Fruit fly (Drosophila melanogaster) whole organism, embryonic: Measurements from ENCODE around the gene Neto.

Source experiments
- Atf6 ChIP-seq: fragments of 200-800 bp; sonication (Bioruptor generic); IDR thresholded peaks from 2 replicates; pipeline ENCODE4 v1.3.6; 2022; ENCODE audit warnings: missing biosample characterization, missing genetic modification characterization
- BEAF-32 ChIP-seq: fragments of 200-800 bp; sonication (Bioruptor generic); optimal IDR thresholded peaks from 3 replicates; lab custom pipeline; 2017; ENCODE audit warnings: missing biosample characterization, missing genetic modification characterization, mild to moderate bottlenecking, moderate library complexity, missing genetic modification reagents
- CG10366 ChIP-seq: fragments of 200-800 bp; sonication (Bioruptor generic); IDR thresholded peaks from 2 replicates; pipeline ENCODE4 v1.3.6; 2022; ENCODE audit warnings: missing biosample characterization, missing genetic modification characterization
- CG10431 ChIP-seq: fragments of 200-800 bp; sonication (Bioruptor generic); optimal IDR thresholded peaks from 3 replicates; lab custom pipeline; 2018; ENCODE audit warnings: missing biosample characterization, mild to moderate bottlenecking, missing genetic modification characterization
- CG11093 ChIP-seq: fragments of 200-800 bp; sonication (Bioruptor generic); IDR thresholded peaks from 3 replicates; pipeline ENCODE4 v1.3.6; 2022; ENCODE audit warnings: missing biosample characterization, missing genetic modification characterization
- CG11247 ChIP-seq: fragments of 200-800 bp; sonication (Bioruptor generic); IDR thresholded peaks from 2 replicates; pipeline ENCODE4 v1.3.6; 2022; ENCODE audit warnings: missing biosample characterization, missing genetic modification characterization
- CG11398 ChIP-seq: fragments of 200-800 bp; sonication (Bioruptor generic); optimal IDR thresholded peaks from 2 replicates; lab custom pipeline; 2016; ENCODE audit warnings: missing biosample characterization, missing genetic modification characterization
- CG12659 ChIP-seq: fragments of 200-800 bp; sonication (Bioruptor generic); optimal IDR thresholded peaks from 3 replicates; lab custom pipeline; 2017; ENCODE audit warnings: mild to moderate bottlenecking, missing biosample characterization, missing genetic modification reagents, missing genetic modification characterization
- CG15073 ChIP-seq: fragments of 200-800 bp; sonication (Bioruptor generic); optimal IDR thresholded peaks from 2 replicates; lab custom pipeline; 2016; ENCODE audit warnings: missing biosample characterization, missing genetic modification characterization
- CG15514 ChIP-seq: fragments of 200-800 bp; sonication (Bioruptor generic); optimal IDR thresholded peaks from 3 replicates; lab custom pipeline; 2017; ENCODE audit warnings: missing biosample characterization, missing genetic modification characterization, mild to moderate bottlenecking, moderate library complexity, missing genetic modification reagents
- CG15696 ChIP-seq: fragments of 200-800 bp; sonication (Bioruptor generic); optimal IDR thresholded peaks from 2 replicates; lab custom pipeline; 2019; ENCODE audit warnings: missing biosample characterization, mild to moderate bottlenecking, missing genetic modification characterization, moderate library complexity
- CG17328 ChIP-seq: fragments of 200-800 bp; sonication (Bioruptor generic); IDR thresholded peaks from 2 replicates; pipeline ENCODE4 v1.3.6; 2022; ENCODE audit warnings: missing biosample characterization, missing genetic modification characterization
- CG17361 ChIP-seq: fragments of 200-800 bp; sonication (Bioruptor generic); IDR thresholded peaks from 3 replicates; pipeline ENCODE4 v1.3.6; 2022; ENCODE audit warnings: missing biosample characterization, missing genetic modification characterization
- CG17568 ChIP-seq: fragments of 200-800 bp; sonication (Bioruptor generic); optimal IDR thresholded peaks from 2 replicates; lab custom pipeline; 2018; ENCODE audit warnings: missing biosample characterization, mild to moderate bottlenecking, missing genetic modification characterization, moderate library complexity
- CG2120 ChIP-seq: fragments of 200-800 bp; sonication (Bioruptor generic); optimal IDR thresholded peaks from 3 replicates; lab custom pipeline; 2016; ENCODE audit warnings: missing biosample characterization, missing genetic modification characterization
- CG2712 ChIP-seq: fragments of 200-800 bp; optimal IDR thresholded peaks from 3 replicates; lab custom pipeline; 2019; ENCODE audit warnings: missing biosample characterization, mild to moderate bottlenecking, missing genetic modification characterization, moderate library complexity
- CG31365 ChIP-seq: fragments of 200-800 bp; sonication (Bioruptor generic); optimal IDR thresholded peaks from 2 replicates; lab custom pipeline; 2018; ENCODE audit warnings: missing biosample characterization, mild to moderate bottlenecking, missing genetic modification characterization
- CG32772 ChIP-seq: fragments of 200-800 bp; sonication (Bioruptor generic); IDR thresholded peaks from 2 replicates; pipeline ENCODE4 v1.3.6; 2022; ENCODE audit warnings: missing biosample characterization, missing genetic modification characterization
- CG4820 ChIP-seq: fragments of 200-800 bp; sonication (Bioruptor generic); optimal IDR thresholded peaks from 3 replicates; lab custom pipeline; 2016; ENCODE audit warnings: missing biosample characterization, missing genetic modification characterization
- CG7745 ChIP-seq: fragments of 200-800 bp; sonication (Bioruptor generic); optimal IDR thresholded peaks from 2 replicates; lab custom pipeline; 2018; ENCODE audit warnings: missing biosample characterization, mild to moderate bottlenecking, missing genetic modification characterization, moderate library complexity
- CG7839 ChIP-seq: fragments of 200-800 bp; sonication (Bioruptor generic); optimal IDR thresholded peaks from 3 replicates; lab custom pipeline; 2018; ENCODE audit warnings: missing biosample characterization, mild to moderate bottlenecking, missing genetic modification characterization, moderate library complexity
- CG7928 ChIP-seq: fragments of 200-800 bp; sonication (Bioruptor generic); optimal IDR thresholded peaks from 2 replicates; lab custom pipeline; 2017; ENCODE audit warnings: missing biosample characterization, mild to moderate bottlenecking, missing genetic modification characterization
- CG8765 ChIP-seq: fragments of 200-800 bp; sonication (Bioruptor generic); IDR thresholded peaks from 2 replicates; pipeline ENCODE4 v1.3.6; 2022; ENCODE audit warnings: missing biosample characterization, missing genetic modification characterization
- CG9932 ChIP-seq: fragments of 200-800 bp; sonication (Bioruptor generic); IDR thresholded peaks from 2 replicates; pipeline ENCODE4 v1.3.6; 2022; ENCODE audit warnings: missing biosample characterization, missing genetic modification characterization
- Dip2 ChIP-seq: fragments of 200-800 bp; sonication (Bioruptor generic); IDR thresholded peaks from 2 replicates; pipeline ENCODE4 v1.3.6; 2022; ENCODE audit warnings: missing biosample characterization, missing genetic modification characterization
- Eip74EF ChIP-seq, 2 experiments: fragments of 200-800 bp in 1 of 2; fragments of >200 bp in 1 of 2; sonication (Bioruptor generic) in 1 of 2; optimal IDR thresholded peaks; 2 replicates each; lab custom pipeline; 2017 to 2019; ENCODE audit warnings: missing biosample characterization in 2 of 2, missing genetic modification characterization in 2 of 2, mild to moderate bottlenecking in 1 of 2, moderate library complexity in 1 of 2
- Fer1 ChIP-seq: fragments of 200-800 bp; sonication (Bioruptor generic); optimal IDR thresholded peaks from 2 replicates; lab custom pipeline; 2017; ENCODE audit warnings: missing biosample characterization, mild to moderate bottlenecking, missing genetic modification characterization
- Fer3 ChIP-seq: fragments of 200-800 bp; sonication (Bioruptor generic); optimal IDR thresholded peaks from 2 replicates; lab custom pipeline; 2018; ENCODE audit warnings: missing biosample characterization, mild to moderate bottlenecking, missing genetic modification characterization, moderate library complexity
- Myb ChIP-seq: fragments of 200-800 bp; sonication (Bioruptor generic); optimal IDR thresholded peaks from 2 replicates; lab custom pipeline; 2016; ENCODE audit warnings: missing biosample characterization, missing genetic modification characterization
- Optix ChIP-seq: fragments of 200-800 bp; sonication (Bioruptor generic); IDR thresholded peaks from 3 replicates; pipeline ENCODE4 v1.3.6; 2022; ENCODE audit warnings: missing biosample characterization, missing genetic modification characterization
- Pdp1 ChIP-seq, 2 experiments: fragments of 200-800 bp; sonication (Bioruptor generic); optimal IDR thresholded peaks; 3 replicates each; lab custom pipeline; 2016; ENCODE audit warnings: missing biosample characterization in 2 of 2, missing genetic modification characterization in 2 of 2, mild to moderate bottlenecking in 1 of 2, moderate library complexity in 1 of 2
- Rfx ChIP-seq: fragments of 200-800 bp; sonication (Bioruptor generic); IDR thresholded peaks from 2 replicates; pipeline ENCODE4 v1.3.6; 2022; ENCODE audit warnings: missing biosample characterization, missing genetic modification characterization
- Usf ChIP-seq: fragments of 200-800 bp; sonication (Bioruptor generic); optimal IDR thresholded peaks from 2 replicates; lab custom pipeline; 2017; ENCODE audit warnings: missing genotype, missing biosample characterization, missing genetic modification characterization
- amos ChIP-seq: fragments of 200-800 bp; sonication (Bioruptor generic); IDR thresholded peaks from 2 replicates; pipeline ENCODE4 v1.3.6; 2022; ENCODE audit warnings: missing biosample characterization, missing genetic modification characterization; ENCODE audit not compliant: partially characterized antibody
- ase ChIP-seq: fragments of 200-800 bp; sonication (Bioruptor generic); IDR thresholded peaks from 3 replicates; pipeline ENCODE4 v1.3.6; 2022; ENCODE audit warnings: missing biosample characterization, missing genetic modification characterization
- az2 ChIP-seq: fragments of 200-800 bp; sonication (Bioruptor generic); optimal IDR thresholded peaks from 3 replicates; lab custom pipeline; 2016; ENCODE audit warnings: missing biosample characterization, missing genetic modification characterization
- br ChIP-seq: fragments of >200 bp; optimal IDR thresholded peaks from 2 replicates; lab custom pipeline; 2017
- cato ChIP-seq: fragments of 200-800 bp; sonication (Bioruptor generic); optimal IDR thresholded peaks from 2 replicates; lab custom pipeline; 2016; ENCODE audit warnings: missing biosample characterization, missing genetic modification characterization, borderline replicate concordance
- dimm ChIP-seq: fragments of 200-800 bp; sonication (Bioruptor generic); IDR thresholded peaks from 2 replicates; pipeline ENCODE4 v1.3.6; 2022; ENCODE audit warnings: missing biosample characterization, missing genetic modification characterization
- gcm2 ChIP-seq: fragments of 200-800 bp; sonication (Bioruptor generic); optimal IDR thresholded peaks from 2 replicates; lab custom pipeline; 2016; ENCODE audit warnings: missing biosample characterization, missing genetic modification characterization
- her ChIP-seq: fragments of 200-800 bp; sonication (Bioruptor generic); optimal IDR thresholded peaks from 2 replicates; lab custom pipeline; 2016; ENCODE audit warnings: missing biosample characterization, missing genetic modification characterization
- ind ChIP-seq: fragments of 200-800 bp; sonication (Bioruptor generic); optimal IDR thresholded peaks from 3 replicates; lab custom pipeline; 2016; ENCODE audit warnings: missing biosample characterization, missing genetic modification characterization
- kay ChIP-seq: fragments of 200-800 bp; sonication (Bioruptor generic); optimal IDR thresholded peaks from 2 replicates; lab custom pipeline; 2016; ENCODE audit warnings: missing biosample characterization, missing genetic modification characterization
- maf-S ChIP-seq: fragments of 200-800 bp; sonication (Bioruptor generic); optimal IDR thresholded peaks from 2 replicates; lab custom pipeline; 2016; ENCODE audit warnings: missing biosample characterization, missing genetic modification characterization
- nom ChIP-seq: fragments of 200-800 bp; sonication (Bioruptor generic); optimal IDR thresholded peaks from 2 replicates; lab custom pipeline; 2017; ENCODE audit warnings: missing biosample characterization, missing genetic modification characterization, mild to moderate bottlenecking, moderate library complexity, missing genetic modification reagents
- oc ChIP-seq: fragments of 200-800 bp; sonication (Bioruptor generic); optimal IDR thresholded peaks from 2 replicates; lab custom pipeline; 2018; ENCODE audit warnings: missing biosample characterization, mild to moderate bottlenecking, missing genetic modification characterization, moderate library complexity
- pb ChIP-seq: fragments of 200-800 bp; sonication (Bioruptor generic); optimal IDR thresholded peaks from 3 replicates; lab custom pipeline; 2016; ENCODE audit warnings: missing biosample characterization, missing genetic modification characterization
- pita ChIP-seq: fragments of 200-800 bp; sonication (Bioruptor generic); optimal IDR thresholded peaks from 2 replicates; lab custom pipeline; 2017; ENCODE audit warnings: missing biosample characterization, mild to moderate bottlenecking, missing genetic modification characterization
- salm ChIP-seq: fragments of 200-800 bp; sonication (Bioruptor generic); optimal IDR thresholded peaks from 2 replicates; lab custom pipeline; 2018; ENCODE audit warnings: missing biosample characterization, mild to moderate bottlenecking, missing genetic modification characterization
- yki ChIP-seq: fragments of >200 bp; optimal IDR thresholded peaks from 3 replicates; lab custom pipeline; 2018

The Neto gene

DNA sequence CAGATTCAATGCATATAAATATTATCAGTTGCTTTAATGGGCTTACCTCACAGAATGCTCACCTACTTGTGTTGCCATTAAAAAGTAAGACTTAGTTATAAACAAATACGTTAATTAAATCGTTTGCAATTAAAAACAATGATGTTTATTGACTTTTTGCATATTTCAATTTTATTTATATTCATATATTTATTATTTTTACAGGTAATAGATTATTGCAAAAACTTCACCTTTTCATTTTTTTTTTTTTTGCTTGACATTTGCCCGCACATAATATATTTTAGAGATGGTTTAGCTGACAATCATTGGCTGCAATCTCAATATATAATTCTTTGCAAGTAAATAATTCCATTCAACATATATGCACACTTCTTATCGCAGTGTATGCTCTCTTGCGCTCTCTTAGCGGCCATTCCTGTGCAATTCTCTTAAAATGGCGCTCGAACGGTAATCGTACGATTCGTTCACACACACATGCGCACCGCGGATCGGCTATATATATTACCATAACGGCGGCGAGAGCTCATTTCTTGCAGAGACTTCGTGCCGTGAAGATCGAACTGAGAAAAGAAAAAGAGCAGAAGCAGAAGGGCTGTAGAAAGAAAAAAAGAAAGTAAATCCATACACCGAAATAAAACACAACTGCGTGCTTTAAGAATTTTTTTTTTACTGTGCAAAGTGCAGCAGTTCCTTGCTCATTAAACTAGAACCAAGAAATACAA, 49.2 kb upstream of the Neto start, which contains the start of gene Bcat (continued):
- TF ChIP-seq yki (lab: Kevin White, UChicago) (no peak), oc (tag; lab: Kevin White, UChicago) (no peak), pita (GFP tag; lab: Kevin White, UChicago) (no peak), Usf (GFP tag; lab: Kevin White, UChicago) (peak; percentile 65), kay (GFP tag; lab: Kevin White, UChicago) (peak; percentile 8), CG15514 (GFP tag; lab: Kevin White, UChicago) (no peak), CG17328 (GFP tag; lab: Robert Waterston, UW) (peak; percentile 26; the same call in 1 of the 2 replicates), CG15073 (no peak), CG12659 (GFP tag; lab: Kevin White, UChicago) (peak; percentile 88), CG17361 (GFP tag; lab: Robert Waterston, UW) (peak; percentile 93), CG9932 (GFP tag; lab: Robert Waterston, UW) (peak; percentile 64), cato (GFP tag; lab: Kevin White, UChicago) (peak; percentile 54), CG2120 (GFP tag; lab: Kevin White, UChicago) (peak; percentile 77), CG8765 (GFP tag; lab: Robert Waterston, UW) (no peak), CG7839 (tag; lab: Kevin White, UChicago) (peak; percentile 83), Eip74EF (GFP tag; optimal IDR thresholded peaks at IDR 0.05; lab: Kevin White, UChicago) (peak in 1 of 2 experiments; percentile 45), gcm2 (GFP tag; lab: Kevin White, UChicago) (no peak), salm (peak; percentile 38), dimm (GFP tag; lab: Robert Waterston, UW) (no peak), Fer1 (peak; percentile 64), CG4820 (GFP tag; lab: Kevin White, UChicago) (peak; percentile 36), CG11247 (GFP tag; lab: Robert Waterston, UW) (no peak), CG7928 (GFP tag; lab: Kevin White, UChicago) (peak; percentile 42), her (GFP tag; lab: Kevin White, UChicago) (no peak), CG15696 (tag; lab: Kevin White, UChicago) (no peak), CG11093 (GFP tag; lab: Robert Waterston, UW) (no peak), Fer3 (tag; lab: Kevin White, UChicago) (peak; percentile 32), br (lab: Kevin White, UChicago) (no peak), ind (GFP tag; lab: Kevin White, UChicago) (peak; percentile 76), CG17568 (GFP tag; lab: Kevin White, UChicago) (no peak), az2 (peak; percentile 49), Pdp1 (GFP tag; optimal IDR thresholded peaks at IDR 0.05; lab: Kevin White, UChicago) (peak; percentile 10 to 42), ase (GFP tag; lab: Robert Waterston, UW) (no peak; the same call in 2 of the 3 replicates), nom (GFP tag; lab: Kevin White, UChicago) (peak; percentile 57), Atf6 (peak; percentile 57; the same call in 1 of the 2 replicates), Rfx (GFP tag; lab: Robert Waterston, UW) (peak; percentile 68; the same call in 1 of the 2 replicates), amos (GFP tag; lab: Robert Waterston, UW) (no peak; the same call in 1 of the 2 replicates), Optix (GFP tag; lab: Robert Waterston, UW) (no peak), CG10431 (GFP tag; lab: Kevin White, UChicago) (no peak), CG32772 (peak; percentile 48; the same call in 1 of the 2 replicates), maf-S (peak; percentile 18), CG10366 (GFP tag; lab: Robert Waterston, UW) (peak; percentile 35; the same call in 1 of the 2 replicates), CG7745 (tag; lab: Kevin White, UChicago) (no peak), CG2712 (peak; percentile 60), CG31365 (tag; lab: Kevin White, UChicago) (no peak), Dip2 (GFP tag; lab: Robert Waterston, UW) (no peak), Myb (GFP tag; lab: Kevin White, UChicago) (no peak), BEAF-32 (GFP tag; lab: Kevin White, UChicago) (no peak), CG11398 (no peak), pb (GFP tag; lab: Kevin White, UChicago) (no peak)
